Worm (Caenorhabditis elegans): ENCODE data around the gene F35A5.1.

DNA sequence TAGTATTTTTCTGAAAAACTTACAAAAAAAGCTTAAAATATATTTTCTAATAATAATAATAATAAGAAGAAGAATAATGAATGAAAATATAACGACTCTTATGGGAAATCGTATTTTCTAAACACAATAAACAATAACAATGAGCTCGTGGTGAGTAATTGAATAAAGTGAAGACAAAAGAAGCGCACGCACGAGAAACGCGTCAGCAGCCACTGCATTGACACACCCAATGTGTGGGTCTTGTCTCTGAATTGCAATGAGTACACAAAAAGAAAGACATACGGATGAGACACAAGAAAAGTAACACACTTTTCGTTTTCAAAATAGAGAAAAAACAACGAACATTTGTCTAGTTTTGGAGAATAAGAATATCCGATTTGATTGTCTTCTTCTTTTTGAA, 4.0 kb upstream of the F35A5.1 start, which contains the start of gene F35A5.8:
- TF ChIP-seq ztf-29 (GFP tag; IDR thresholded peaks at IDR 0.05) (no peak), med-1 (GFP tag; optimal IDR thresholded peaks at IDR 0.05; ENCODE audit: insufficient read depth) (no peak), klf-2 (GFP tag; conservative IDR thresholded peaks at IDR 0.05) (no peak)

Measured in whole organism, midembryonic.